Fruit fly (Drosophila melanogaster): Measurements from ENCODE around the gene UQCR-Q.

UQCR-Q gene

dm6 chr3L:17494541-17494940, 20.0 kb downstream of the UQCR-Q start, which contains the start of gene edin:
edin (plus strand) TSS chr3L:17494880.
- TF ChIP-seq ovo (GFP tag; optimal IDR thresholded peaks at IDR 0.05) (no peak), cic (GFP tag; optimal IDR thresholded peaks at IDR 0.05) (no peak), bab1 (GFP tag; optimal IDR thresholded peaks at IDR 0.05) (no peak), CG7045 (GFP tag; optimal IDR thresholded peaks at IDR 0.05) (no peak), tj (GFP tag; optimal IDR thresholded peaks at IDR 0.05) (no peak), Crg-1 (GFP tag; optimal IDR thresholded peaks at IDR 0.05) (no peak)

- TF ChIP-seq CG1620 (GFP tag; optimal IDR thresholded peaks at IDR 0.05) (no peak), Hr96 (GFP tag; optimal IDR thresholded peaks at IDR 0.05) (no peak), Mnt (GFP tag; optimal IDR thresholded peaks at IDR 0.05) (no peak), bab1 (GFP tag; optimal IDR thresholded peaks at IDR 0.05) (no peak), kay (GFP tag; ENCODE audit: borderline replicate concordance) (no peak), toe (GFP tag; optimal IDR thresholded peaks at IDR 0.05) (no peak), CG12768 (GFP tag; optimal IDR thresholded peaks at IDR 0.05) (no peak), CG7101 (tag; optimal IDR thresholded peaks at IDR 0.05) (no peak), cic (GFP tag; optimal IDR thresholded peaks at IDR 0.05) (no peak), CG14711 (tag; optimal IDR thresholded peaks at IDR 0.05) (no peak), ovo (GFP tag; optimal IDR thresholded peaks at IDR 0.05) (no peak), CG11617 (GFP tag; optimal IDR thresholded peaks at IDR 0.05) (no peak), Clk (GFP tag; optimal IDR thresholded peaks at IDR 0.05) (no peak), pad (GFP tag; optimal IDR thresholded peaks at IDR 0.05) (no peak), CG7045 (GFP tag; optimal IDR thresholded peaks at IDR 0.05) (no peak), CG33017 (tag; optimal IDR thresholded peaks at IDR 0.05) (no peak), CG5204 (GFP tag; optimal IDR thresholded peaks at IDR 0.05) (no peak), cnc (optimal IDR thresholded peaks at IDR 0.05) (no peak), tj (GFP tag; optimal IDR thresholded peaks at IDR 0.05) (no peak), Crg-1 (GFP tag; optimal IDR thresholded peaks at IDR 0.05) (no peak)
Measured at dm6 chr3L:17495266-17495961, 20.9 kb downstream of the UQCR-Q start.

dm6 chr3L:17496012-17496411, 21.5 kb downstream of the UQCR-Q start:
- TF ChIP-seq Hr96 (GFP tag; optimal IDR thresholded peaks at IDR 0.05) (no peak), Clk (GFP tag; optimal IDR thresholded peaks at IDR 0.05) (no peak)

- TF ChIP-seq CG1620 (GFP tag; optimal IDR thresholded peaks at IDR 0.05) (no peak), CG14711 (tag; optimal IDR thresholded peaks at IDR 0.05) (no peak), Crg-1 (GFP tag; optimal IDR thresholded peaks at IDR 0.05) (no peak), CG12768 (GFP tag; optimal IDR thresholded peaks at IDR 0.05) (no peak), toe (GFP tag; optimal IDR thresholded peaks at IDR 0.05) (no peak), CG7045 (GFP tag; optimal IDR thresholded peaks at IDR 0.05) (no peak), CG7101 (tag; optimal IDR thresholded peaks at IDR 0.05) (no peak), cnc (optimal IDR thresholded peaks at IDR 0.05) (no peak)
Measured at dm6 chr3L:17496871-17497492, 22.4 kb downstream of the UQCR-Q start.

- TF ChIP-seq toe (GFP tag; optimal IDR thresholded peaks at IDR 0.05): no peak
- TF ChIP-seq Mnt (GFP tag; optimal IDR thresholded peaks at IDR 0.05): no peak
- no peak for TF ChIP-seq Hr96 (GFP tag; optimal IDR thresholded peaks at IDR 0.05)
- TF ChIP-seq CG33017 (tag; optimal IDR thresholded peaks at IDR 0.05): no peak
Measured at dm6 chr3L:17497969-17498368, 23.4 kb downstream of the UQCR-Q start.

- no peak for TF ChIP-seq Clk (GFP tag; optimal IDR thresholded peaks at IDR 0.05)
- no peak for TF ChIP-seq cic (GFP tag; optimal IDR thresholded peaks at IDR 0.05)
- no peak for TF ChIP-seq CG1620 (GFP tag; optimal IDR thresholded peaks at IDR 0.05)
- no peak for TF ChIP-seq CG33017 (tag; optimal IDR thresholded peaks at IDR 0.05)
- no peak for TF ChIP-seq CG5204 (GFP tag; optimal IDR thresholded peaks at IDR 0.05)
- no peak for TF ChIP-seq tj (GFP tag; optimal IDR thresholded peaks at IDR 0.05)
- no peak for TF ChIP-seq cnc (optimal IDR thresholded peaks at IDR 0.05)
- TF ChIP-seq CG14711 (tag; optimal IDR thresholded peaks at IDR 0.05): no peak
Measured at dm6 chr3L:17498952-17499710, 24.6 kb downstream of the UQCR-Q start.

dm6 chr3L:17500315-17500985, 25.9 kb downstream of the UQCR-Q start:
- TF ChIP-seq Clk (GFP tag; optimal IDR thresholded peaks at IDR 0.05): no peak
- TF ChIP-seq toe (GFP tag; optimal IDR thresholded peaks at IDR 0.05): no peak
- TF ChIP-seq tj (GFP tag; optimal IDR thresholded peaks at IDR 0.05): peak; percentile 15
- TF ChIP-seq ovo (GFP tag; optimal IDR thresholded peaks at IDR 0.05): no peak
- no peak for TF ChIP-seq CG1620 (GFP tag; optimal IDR thresholded peaks at IDR 0.05)
- TF ChIP-seq Mnt (GFP tag; optimal IDR thresholded peaks at IDR 0.05): no peak
- TF ChIP-seq kay (GFP tag; ENCODE audit: borderline replicate concordance): peak; percentile 20
- TF ChIP-seq Hr96 (GFP tag; optimal IDR thresholded peaks at IDR 0.05): no peak
- TF ChIP-seq bab1 (GFP tag; optimal IDR thresholded peaks at IDR 0.05): no peak
